Fruit fly (Drosophila melanogaster) whole organism, adult: ENCODE data around the gene Nplp4.

ENCODE experiments used
- CG11617 ChIP-seq: fragments of 200-800 bp; sonication (Bioruptor generic); optimal IDR thresholded peaks from 2 replicates; lab custom pipeline; 2017; ENCODE audit warnings: mild to moderate bottlenecking, missing biosample characterization, missing genetic modification reagents, missing genetic modification characterization
- CG12768 ChIP-seq: fragments of 200-800 bp; sonication (Bioruptor generic); optimal IDR thresholded peaks from 2 replicates; lab custom pipeline; 2017; ENCODE audit warnings: missing biosample characterization, missing genetic modification characterization, mild to moderate bottlenecking, moderate library complexity, missing genetic modification reagents
- CG14711 ChIP-seq: fragments of 200-800 bp; sonication (Bioruptor generic); optimal IDR thresholded peaks from 2 replicates; lab custom pipeline; 2018; ENCODE audit warnings: missing biosample characterization, mild to moderate bottlenecking, missing genetic modification characterization, moderate library complexity
- CG1620 ChIP-seq: fragments of 200-800 bp; sonication (Bioruptor generic); optimal IDR thresholded peaks from 2 replicates; lab custom pipeline; 2016; ENCODE audit warnings: missing biosample characterization, missing genetic modification characterization
- CG33017 ChIP-seq: fragments of 200-800 bp; sonication (Bioruptor generic); optimal IDR thresholded peaks from 2 replicates; lab custom pipeline; 2018; ENCODE audit warnings: missing biosample characterization, mild to moderate bottlenecking, missing genetic modification characterization, moderate library complexity
- CG5204 ChIP-seq: fragments of 200-800 bp; sonication (Bioruptor generic); optimal IDR thresholded peaks from 2 replicates; lab custom pipeline; 2016; ENCODE audit warnings: missing biosample characterization, missing genetic modification characterization
- CG7045 ChIP-seq: fragments of 200-800 bp; sonication (Bioruptor generic); optimal IDR thresholded peaks from 2 replicates; lab custom pipeline; 2017; ENCODE audit warnings: missing biosample characterization, mild to moderate bottlenecking, missing genetic modification characterization
- CG7101 ChIP-seq: fragments of 200-800 bp; sonication (Bioruptor generic); optimal IDR thresholded peaks from 2 replicates; lab custom pipeline; 2018; ENCODE audit warnings: missing biosample characterization, mild to moderate bottlenecking, missing genetic modification characterization, moderate library complexity
- Clk ChIP-seq: fragments of 200-800 bp; sonication (Bioruptor generic); optimal IDR thresholded peaks from 2 replicates; lab custom pipeline; 2017; ENCODE audit warnings: missing biosample characterization, missing genetic modification characterization
- Crg-1 ChIP-seq: fragments of 200-800 bp; sonication (Bioruptor generic); optimal IDR thresholded peaks from 2 replicates; lab custom pipeline; 2016; ENCODE audit warnings: missing biosample characterization, missing genetic modification characterization
- Hr96 ChIP-seq: fragments of 200-800 bp; sonication (Bioruptor generic); optimal IDR thresholded peaks from 2 replicates; lab custom pipeline; 2016; ENCODE audit warnings: missing biosample characterization, missing genetic modification characterization
- Mnt ChIP-seq: fragments of 200-800 bp; sonication (Bioruptor generic); optimal IDR thresholded peaks from 2 replicates; lab custom pipeline; 2016; ENCODE audit warnings: missing biosample characterization, mild to moderate bottlenecking, missing genetic modification characterization
- bab1 ChIP-seq: fragments of 200-800 bp; sonication (Bioruptor generic); optimal IDR thresholded peaks from 3 replicates; lab custom pipeline; 2019; ENCODE audit warnings: missing biosample characterization, mild to moderate bottlenecking, missing genetic modification characterization, moderate library complexity
- cic ChIP-seq: fragments of 200-800 bp; sonication (Bioruptor generic); optimal IDR thresholded peaks from 2 replicates; lab custom pipeline; 2017; ENCODE audit warnings: missing biosample characterization, mild to moderate bottlenecking, missing genetic modification characterization, moderate library complexity
- cnc ChIP-seq, 2 experiments: fragments of >200 bp; optimal IDR thresholded peaks; 2 replicates each; lab custom pipeline; 2017
- kay ChIP-seq: fragments of 200-800 bp; sonication (Bioruptor generic); peaks from one replicate; lab custom pipeline; 2016; ENCODE audit warnings: missing biosample characterization, missing genetic modification characterization, borderline replicate concordance
- ovo ChIP-seq: fragments of 200-800 bp; sonication (Bioruptor generic); optimal IDR thresholded peaks from 2 replicates; lab custom pipeline; 2016; ENCODE audit warnings: missing biosample characterization, missing genetic modification characterization
- pad ChIP-seq: fragments of 200-800 bp; sonication (Bioruptor generic); optimal IDR thresholded peaks from 3 replicates; lab custom pipeline; 2017; ENCODE audit warnings: missing biosample characterization, missing genetic modification characterization, mild to moderate bottlenecking, moderate library complexity, missing genetic modification reagents
- tj ChIP-seq: fragments of 200-800 bp; sonication (Bioruptor generic); optimal IDR thresholded peaks from 3 replicates; lab custom pipeline; 2017; ENCODE audit warnings: missing biosample characterization, mild to moderate bottlenecking, missing genetic modification characterization, moderate library complexity
- toe ChIP-seq: fragments of 200-800 bp; sonication (Bioruptor generic); optimal IDR thresholded peaks from 2 replicates; lab custom pipeline; 2016; ENCODE audit warnings: missing biosample characterization, missing genetic modification characterization

Gene Nplp4

DNA sequence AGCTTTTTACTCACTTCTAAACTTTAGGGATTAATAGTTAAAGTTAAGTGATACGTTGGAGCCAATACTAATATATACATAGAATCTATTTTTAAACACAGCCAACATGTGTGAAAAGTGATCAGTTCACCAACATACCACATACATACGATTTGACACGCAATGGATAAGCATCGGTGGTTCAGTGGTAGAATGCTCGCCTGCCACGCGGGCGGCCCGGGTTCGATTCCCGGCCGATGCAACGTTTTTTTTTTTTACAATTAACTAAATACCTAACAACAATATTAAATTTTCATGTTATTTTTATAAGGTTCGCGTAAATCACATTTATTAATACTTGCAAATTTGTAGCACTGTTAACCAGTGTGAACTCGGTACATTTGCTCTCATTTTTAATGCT lies 23.3 kb downstream of the Nplp4 start:
- TF ChIP-seq ovo (GFP tag; lab: Kevin White, UChicago) (no peak), CG11617 (GFP tag; lab: Kevin White, UChicago) (no peak), CG1620 (GFP tag; lab: Kevin White, UChicago) (no peak), CG14711 (tag; lab: Kevin White, UChicago) (no peak), Mnt (GFP tag; lab: Kevin White, UChicago) (no peak), tj (no peak), Crg-1 (no peak), CG7045 (GFP tag; lab: Kevin White, UChicago) (no peak), CG5204 (GFP tag; lab: Kevin White, UChicago) (no peak), CG7101 (tag; lab: Kevin White, UChicago) (no peak), CG12768 (no peak), cic (GFP tag; lab: Kevin White, UChicago) (no peak), kay (GFP tag; lab: Kevin White, UChicago) (no peak), cnc (optimal IDR thresholded peaks at IDR 0.05; lab: Kevin White, UChicago) (no peak), CG33017 (tag; lab: Kevin White, UChicago) (no peak), Clk (GFP tag; lab: Kevin White, UChicago) (no peak), toe (GFP tag; lab: Kevin White, UChicago) (no peak)

DNA sequence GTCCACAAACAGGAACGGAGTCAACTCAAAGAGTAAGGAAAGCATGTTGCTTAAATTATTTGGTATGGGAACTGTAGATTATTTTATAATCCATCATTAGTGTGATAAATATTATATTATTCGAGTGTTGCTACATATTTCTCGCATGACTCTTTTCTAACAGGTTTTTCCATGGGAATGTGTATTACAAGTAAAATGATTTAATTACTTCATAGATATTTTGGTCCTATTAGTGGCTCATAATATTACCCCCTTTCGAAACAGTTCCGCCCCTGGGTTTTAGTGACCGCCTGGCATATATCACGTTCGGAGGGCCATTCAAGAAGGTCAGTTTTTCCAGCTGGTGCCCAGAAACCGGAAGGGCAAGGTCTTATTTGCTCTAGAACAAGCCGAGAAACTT lies 23.9 kb downstream of the Nplp4 start:
- TF ChIP-seq bab1 (GFP tag; lab: Kevin White, UChicago) (peak; percentile 5), CG5204 (GFP tag; lab: Kevin White, UChicago) (no peak), Crg-1 (no peak), Clk (GFP tag; lab: Kevin White, UChicago) (no peak), toe (GFP tag; lab: Kevin White, UChicago) (no peak), tj (no peak), cic (GFP tag; lab: Kevin White, UChicago) (no peak), CG7101 (tag; lab: Kevin White, UChicago) (no peak)

DNA sequence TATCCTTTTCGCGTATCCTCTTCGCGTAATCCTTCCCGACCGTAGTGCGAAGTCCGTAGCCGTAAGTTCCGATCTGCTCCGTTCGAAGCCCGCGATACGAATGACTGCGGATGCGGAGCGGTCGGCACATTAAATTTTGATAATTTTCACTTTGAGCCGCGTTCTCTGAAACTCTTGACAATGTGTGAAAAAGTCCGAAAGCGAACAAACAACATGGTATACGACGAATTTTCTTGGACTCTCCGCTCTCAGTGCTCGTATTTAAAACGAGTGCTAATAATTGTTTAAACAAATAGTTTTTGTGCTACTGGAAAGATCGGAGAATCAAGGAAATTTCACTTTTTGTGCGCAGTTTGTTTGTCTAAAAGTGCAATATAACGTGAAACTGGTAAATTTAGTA lies 27.7 kb downstream of the Nplp4 start, which contains the start of gene CG42296:
Gene CG42296, minus strand, starts transcription at position 101 of the 400 bp plus-strand sequence.
- TF ChIP-seq bab1 (GFP tag; lab: Kevin White, UChicago): no peak
- no peak for TF ChIP-seq cnc (optimal IDR thresholded peaks at IDR 0.05; lab: Kevin White, UChicago)
- TF ChIP-seq ovo (GFP tag; lab: Kevin White, UChicago): no peak
- no peak for TF ChIP-seq CG5204 (GFP tag; lab: Kevin White, UChicago)
- no peak for TF ChIP-seq pad (GFP tag; lab: Kevin White, UChicago)
- no peak for TF ChIP-seq cic (GFP tag; lab: Kevin White, UChicago)
- TF ChIP-seq CG7101 (tag; lab: Kevin White, UChicago): no peak
- no peak for TF ChIP-seq CG33017 (tag; lab: Kevin White, UChicago)
- no peak for TF ChIP-seq toe (GFP tag; lab: Kevin White, UChicago)
- TF ChIP-seq CG7045 (GFP tag; lab: Kevin White, UChicago): no peak
- no peak for TF ChIP-seq Hr96 (GFP tag; lab: Kevin White, UChicago)
- no peak for TF ChIP-seq Clk (GFP tag; lab: Kevin White, UChicago)
- TF ChIP-seq CG11617 (GFP tag; lab: Kevin White, UChicago): no peak
- TF ChIP-seq Mnt (GFP tag; lab: Kevin White, UChicago): no peak
- TF ChIP-seq tj: no peak
- TF ChIP-seq kay (GFP tag; lab: Kevin White, UChicago): no peak
- TF ChIP-seq CG1620 (GFP tag; lab: Kevin White, UChicago): no peak
- TF ChIP-seq CG12768: no peak
- TF ChIP-seq CG14711 (tag; lab: Kevin White, UChicago): no peak

dm6 chr2L:2037165-2037550 lies 28.9 kb downstream of the Nplp4 start, which contains the start of gene lectin-22C:
Gene lectin-22C, minus strand, starts transcription at chr2L:2037265.
- TF ChIP-seq CG11617 (GFP tag; lab: Kevin White, UChicago): no peak
- no peak for TF ChIP-seq CG5204 (GFP tag; lab: Kevin White, UChicago)
- no peak for TF ChIP-seq ovo (GFP tag; lab: Kevin White, UChicago)
- TF ChIP-seq CG12768: no peak
- TF ChIP-seq Mnt (GFP tag; lab: Kevin White, UChicago): no peak

DNA sequence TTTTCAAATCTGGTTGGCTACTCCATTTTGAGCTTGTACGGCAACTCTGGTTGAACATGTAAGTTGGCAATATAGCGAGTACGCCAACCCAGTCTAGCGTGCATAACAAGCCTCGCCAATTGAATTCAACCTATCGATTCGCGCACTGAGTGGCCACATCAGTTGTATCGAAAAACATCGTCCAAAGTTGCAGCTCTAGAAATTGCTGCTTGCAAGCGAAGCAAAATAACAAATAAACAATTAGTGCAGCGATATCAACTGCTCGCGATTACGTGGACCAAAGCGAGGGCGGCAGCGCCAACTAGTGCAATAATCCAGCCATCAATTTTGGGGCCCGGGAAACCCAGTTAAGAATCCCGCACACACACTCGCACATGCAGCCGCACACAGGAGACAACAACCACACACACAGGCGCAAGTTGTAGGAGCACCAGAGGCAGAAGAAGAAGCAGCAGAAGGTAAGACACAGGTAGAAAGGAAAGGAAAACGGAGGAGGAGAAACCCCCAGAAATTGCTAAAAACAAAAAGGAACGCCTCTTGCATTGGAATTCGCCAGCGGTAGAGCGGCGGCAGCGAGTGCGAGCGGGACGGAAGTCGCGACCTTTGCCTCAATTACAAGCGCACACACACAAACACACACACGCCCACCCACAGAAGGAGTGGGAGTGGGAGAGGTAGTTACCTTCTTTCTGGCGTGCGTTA lies 29.5 kb downstream of the Nplp4 start:
- TF ChIP-seq CG14711 (tag; lab: Kevin White, UChicago) (peak; percentile 64), tj (peak; percentile 94), toe (GFP tag; lab: Kevin White, UChicago) (no peak), Hr96 (GFP tag; lab: Kevin White, UChicago) (peak; percentile 26), bab1 (GFP tag; lab: Kevin White, UChicago) (peak; percentile 62), cic (GFP tag; lab: Kevin White, UChicago) (no peak), Clk (GFP tag; lab: Kevin White, UChicago) (no peak), CG11617 (GFP tag; lab: Kevin White, UChicago) (no peak), CG1620 (GFP tag; lab: Kevin White, UChicago) (peak; percentile 32), ovo (GFP tag; lab: Kevin White, UChicago) (no peak), CG12768 (peak; percentile 28), pad (GFP tag; lab: Kevin White, UChicago) (peak; percentile 16), CG7101 (tag; lab: Kevin White, UChicago) (peak; percentile 31), CG5204 (GFP tag; lab: Kevin White, UChicago) (no peak), Mnt (GFP tag; lab: Kevin White, UChicago) (peak; percentile 26), kay (GFP tag; lab: Kevin White, UChicago) (no peak), Crg-1 (peak; percentile 46)
